Worm (Caenorhabditis elegans): ENCODE data around the gene clc-9.

clc-9 gene

ce11 chrIV:11094052-11094451 is 18.7 kb upstream of the clc-9 start:
- TF ChIP-seq peb-1 (tag; optimal IDR thresholded peaks at IDR 0.05) = no peak
- TF ChIP-seq lin-13 (GFP tag; optimal IDR thresholded peaks at IDR 0.05) = no peak
- no peak for TF ChIP-seq sma-9 (GFP tag; optimal IDR thresholded peaks at IDR 0.05)
- TF ChIP-seq sma-9 (tag; optimal IDR thresholded peaks at IDR 0.05) = no peak
- TF ChIP-seq ceh-82 (tag; optimal IDR thresholded peaks at IDR 0.05) = no peak
- no peak for TF ChIP-seq nhr-129 (tag; optimal IDR thresholded peaks at IDR 0.05)
- TF ChIP-seq mbf-1 (tag; optimal IDR thresholded peaks at IDR 0.05) = no peak
- TF ChIP-seq ama-1 (optimal IDR thresholded peaks at IDR 0.05) = no peak
- no peak for TF ChIP-seq nhr-10 (tag; optimal IDR thresholded peaks at IDR 0.05)
- TF ChIP-seq gmeb-1 (tag; optimal IDR thresholded peaks at IDR 0.05) = no peak
- no peak for TF ChIP-seq unc-62 (GFP tag; optimal IDR thresholded peaks at IDR 0.05)
- no peak for TF ChIP-seq aly-2 (tag; optimal IDR thresholded peaks at IDR 0.05)
- TF ChIP-seq elt-1 (tag; optimal IDR thresholded peaks at IDR 0.05) = no peak
- no peak for TF ChIP-seq nhr-12 (tag; optimal IDR thresholded peaks at IDR 0.05)
- TF ChIP-seq nhr-77 (tag; optimal IDR thresholded peaks at IDR 0.05) = no peak
- TF ChIP-seq ztf-4 (tag; optimal IDR thresholded peaks at IDR 0.05) = no peak
- no peak for TF ChIP-seq ztf-11 (tag; optimal IDR thresholded peaks at IDR 0.05)
- TF ChIP-seq zag-1 (tag; optimal IDR thresholded peaks at IDR 0.05) = no peak
- TF ChIP-seq R02D3.7 (tag; optimal IDR thresholded peaks at IDR 0.05) = no peak
- TF ChIP-seq F13H6.1 (tag; optimal IDR thresholded peaks at IDR 0.05) = no peak

ce11 chrIV:11094974-11095373 is 17.8 kb upstream of the clc-9 start, which contains the start of gene M7.8:
Gene M7.8, minus strand, starts transcription at chrIV:11095085.
- TF ChIP-seq elt-1 (tag; optimal IDR thresholded peaks at IDR 0.05) (no peak), snpc-4 (tag; optimal IDR thresholded peaks at IDR 0.05) (no peak), elt-3 (tag; optimal IDR thresholded peaks at IDR 0.05) (no peak), mab-5 (tag; optimal IDR thresholded peaks at IDR 0.05) (no peak), peb-1 (tag; optimal IDR thresholded peaks at IDR 0.05) (no peak), nhr-25 (tag; optimal IDR thresholded peaks at IDR 0.05) (no peak), zag-1 (tag; optimal IDR thresholded peaks at IDR 0.05) (peak; percentile 92), Y55F3AM.14 (GFP tag; optimal IDR thresholded peaks at IDR 0.05) (no peak), nhr-129 (tag; optimal IDR thresholded peaks at IDR 0.05) (no peak), nhr-12 (tag; optimal IDR thresholded peaks at IDR 0.05) (no peak), crh-2 (tag; optimal IDR thresholded peaks at IDR 0.05) (peak; percentile 30), unc-39 (tag; optimal IDR thresholded peaks at IDR 0.05) (no peak), C34F6.9 (tag; optimal IDR thresholded peaks at IDR 0.05) (peak; percentile 44), sma-3 (GFP tag; optimal IDR thresholded peaks at IDR 0.05) (no peak), unc-55 (GFP tag; optimal IDR thresholded peaks at IDR 0.05) (peak; percentile 31), unc-62 (GFP tag; optimal IDR thresholded peaks at IDR 0.05) (no peak), lsy-2 (tag; optimal IDR thresholded peaks at IDR 0.05) (peak in 1 of 2 experiments; percentile 35)

ce11 chrIV:11097795-11098194 is 14.9 kb upstream of the clc-9 start, which contains the start of gene M7.12:
Gene M7.12, minus strand, starts transcription at chrIV:11097982.
- TF ChIP-seq lsy-2 (tag; optimal IDR thresholded peaks at IDR 0.05) = peak in 1 of 2 experiments; percentile 23
- TF ChIP-seq lin-13 (GFP tag; optimal IDR thresholded peaks at IDR 0.05) = no peak
- TF ChIP-seq nhr-21 (tag; optimal IDR thresholded peaks at IDR 0.05) = no peak
- no peak for TF ChIP-seq elt-3 (tag; optimal IDR thresholded peaks at IDR 0.05)
- TF ChIP-seq lin-39 (tag; optimal IDR thresholded peaks at IDR 0.05) = no peak
- TF ChIP-seq sma-3 (GFP tag; optimal IDR thresholded peaks at IDR 0.05) = no peak
- no peak for TF ChIP-seq nhr-25 (tag; optimal IDR thresholded peaks at IDR 0.05)
- TF ChIP-seq ztf-4 (tag; optimal IDR thresholded peaks at IDR 0.05) = no peak
- TF ChIP-seq zag-1 (tag; optimal IDR thresholded peaks at IDR 0.05) = peak; percentile 10
- no peak for TF ChIP-seq peb-1 (tag; optimal IDR thresholded peaks at IDR 0.05)
- TF ChIP-seq sma-9 (GFP tag; optimal IDR thresholded peaks at IDR 0.05) = peak; percentile 28
- no peak for TF ChIP-seq sma-9 (tag; optimal IDR thresholded peaks at IDR 0.05)
- no peak for TF ChIP-seq aly-2 (tag; optimal IDR thresholded peaks at IDR 0.05)
- no peak for TF ChIP-seq nhr-77 (tag; optimal IDR thresholded peaks at IDR 0.05)
- TF ChIP-seq nhr-129 (tag; optimal IDR thresholded peaks at IDR 0.05) = peak; percentile 17
- TF ChIP-seq nhr-10 (tag; optimal IDR thresholded peaks at IDR 0.05) = no peak

DNA sequence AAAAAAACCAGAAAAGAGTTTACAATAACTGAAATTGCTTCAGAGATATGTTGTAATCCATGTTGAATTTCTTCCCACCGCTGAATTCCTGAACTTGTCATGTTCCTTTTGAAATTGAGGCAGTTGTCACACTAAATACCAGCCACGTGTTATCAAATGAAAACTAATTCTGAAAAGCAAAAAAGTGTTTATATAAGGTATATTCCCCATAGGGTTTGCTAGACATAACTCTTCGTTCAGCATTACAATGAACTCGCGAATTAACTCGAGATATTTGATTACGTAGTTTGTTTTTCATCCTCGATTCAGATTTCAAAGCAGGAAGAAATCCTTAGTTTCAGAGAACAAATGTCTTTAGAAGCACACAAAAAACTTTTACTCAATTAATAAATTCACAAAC is 12.5 kb upstream of the clc-9 start, which contains the start of gene str-3:
TSS of gene str-3 (minus strand) at position 101 of the 400 bp plus-strand sequence.
- TF ChIP-seq peb-1 (tag; optimal IDR thresholded peaks at IDR 0.05) = no peak
- no peak for TF ChIP-seq F13H6.1 (tag; optimal IDR thresholded peaks at IDR 0.05)
- TF ChIP-seq zag-1 (tag; optimal IDR thresholded peaks at IDR 0.05) = no peak
- TF ChIP-seq fos-1 (tag; optimal IDR thresholded peaks at IDR 0.05) = no peak
- TF ChIP-seq C34F6.9 (tag; optimal IDR thresholded peaks at IDR 0.05) = no peak
- no peak for TF ChIP-seq dmd-4 (tag; optimal IDR thresholded peaks at IDR 0.05)
- no peak for TF ChIP-seq nhr-25 (tag; optimal IDR thresholded peaks at IDR 0.05)
- TF ChIP-seq sma-3 (GFP tag; optimal IDR thresholded peaks at IDR 0.05) = no peak
- no peak for TF ChIP-seq blmp-1 (tag; optimal IDR thresholded peaks at IDR 0.05; ENCODE audit: insufficient read depth)
- no peak for TF ChIP-seq elt-1 (tag; optimal IDR thresholded peaks at IDR 0.05)
- TF ChIP-seq aly-2 (tag; optimal IDR thresholded peaks at IDR 0.05) = no peak
- no peak for TF ChIP-seq nhr-237 (tag; optimal IDR thresholded peaks at IDR 0.05)
- no peak for TF ChIP-seq nhr-21 (tag; optimal IDR thresholded peaks at IDR 0.05)
- no peak for TF ChIP-seq nhr-23 (tag; optimal IDR thresholded peaks at IDR 0.05)
- TF ChIP-seq sem-4 (tag; optimal IDR thresholded peaks at IDR 0.05) = no peak
- no peak for TF ChIP-seq ZK546.5 (tag; optimal IDR thresholded peaks at IDR 0.05)
- no peak for TF ChIP-seq ama-1 (optimal IDR thresholded peaks at IDR 0.05)
